Worm (Caenorhabditis elegans) whole organism, L2 larva: ENCODE measurements around the gene fan-1.

Source experiments
- ceh-82 ChIP-seq: fragments of 150-350 bp; optimal IDR thresholded peaks from 2 replicates; lab custom pipeline; 2014; ENCODE audit warnings: missing biosample characterization, missing genetic modification characterization
- elt-1 ChIP-seq: fragments of 150-350 bp; optimal IDR thresholded peaks from 2 replicates; lab custom pipeline; 2014; ENCODE audit warnings: missing biosample characterization, missing genetic modification characterization
- lsy-2 ChIP-seq, 2 experiments: fragments of 150-350 bp in 1 of 2; sonication (generic microtip) in 1 of 2; optimal IDR thresholded peaks; 2 replicates each; lab custom pipeline; 2014 to 2017; ENCODE audit warnings: missing biosample characterization in 2 of 2, missing genetic modification characterization in 2 of 2
- mab-5 ChIP-seq: fragments of 150-350 bp; optimal IDR thresholded peaks from 2 replicates; lab custom pipeline; 2014; ENCODE audit warnings: missing biosample characterization, missing genetic modification characterization
- mdl-1 ChIP-seq, 2 experiments: fragments of 150-350 bp in 1 of 2; sonication (generic microtip) in 1 of 2; optimal IDR thresholded peaks; 2 replicates each; lab custom pipeline; 2017; ENCODE audit warnings: missing biosample characterization in 2 of 2, missing genetic modification characterization in 2 of 2
- nhr-10 ChIP-seq: sonication (generic microtip); optimal IDR thresholded peaks from 2 replicates; lab custom pipeline; 2017; ENCODE audit warnings: missing biosample characterization, missing genetic modification characterization
- nhr-6 ChIP-seq: fragments of 150-350 bp; optimal IDR thresholded peaks from 2 replicates; lab custom pipeline; 2014; ENCODE audit warnings: missing biosample characterization, missing genetic modification characterization
- peb-1 ChIP-seq: fragments of 150-350 bp; optimal IDR thresholded peaks from 2 replicates; lab custom pipeline; 2014; ENCODE audit warnings: missing biosample characterization, missing genetic modification characterization
- snpc-4 ChIP-seq: fragments of 150-350 bp; optimal IDR thresholded peaks from 2 replicates; lab custom pipeline; 2014; ENCODE audit warnings: missing biosample characterization, missing genetic modification characterization
- unc-39 ChIP-seq: fragments of 150-350 bp; optimal IDR thresholded peaks from 2 replicates; lab custom pipeline; 2014; ENCODE audit warnings: missing biosample characterization, missing genetic modification characterization
- unc-62 ChIP-seq: fragments of 150-350 bp; optimal IDR thresholded peaks from 2 replicates; lab custom pipeline; 2014; ENCODE audit warnings: missing biosample characterization, missing genetic modification reagents, missing genetic modification characterization
- ztf-11 ChIP-seq: sonication (generic microtip); optimal IDR thresholded peaks from 2 replicates; lab custom pipeline; 2017; ENCODE audit warnings: missing biosample characterization, missing genetic modification characterization
- ztf-4 ChIP-seq: fragments of 150-350 bp; optimal IDR thresholded peaks from 2 replicates; lab custom pipeline; 2014; ENCODE audit warnings: missing biosample characterization, missing genetic modification characterization

ce11 chrIV:6552036-6552435 lies 3.5 kb downstream of the fan-1 start:
- TF ChIP-seq ceh-82 (no peak), lsy-2 (tag; optimal IDR thresholded peaks at IDR 0.05; lab: Kevin White, UChicago) (no peak), unc-62 (GFP tag; lab: Kevin White, UChicago) (no peak), ztf-4 (tag; lab: Kevin White, UChicago) (no peak), mab-5 (tag; lab: Kevin White, UChicago) (no peak), elt-1 (no peak), ztf-11 (no peak), unc-39 (tag; lab: Kevin White, UChicago) (no peak), nhr-10 (tag; lab: Kevin White, UChicago) (no peak), mdl-1 (tag; optimal IDR thresholded peaks at IDR 0.05; lab: Kevin White, UChicago) (no peak), snpc-4 (tag; lab: Kevin White, UChicago) (no peak), nhr-6 (no peak), peb-1 (no peak)
